Fruit fly (Drosophila melanogaster) whole organism, embryonic: Measurements from ENCODE around the gene sicily.
A peak's percentile ranks its signal among the peaks of the same experiment; 100 is the strongest.

Experiments
- B-H2 ChIP-seq: fragments of 200-800 bp; sonication (Bioruptor generic); optimal IDR thresholded peaks from 2 replicates; lab custom pipeline; 2018; ENCODE audit warnings: missing biosample characterization, mild to moderate bottlenecking, missing genetic modification characterization
- C15 ChIP-seq: fragments of 200-800 bp; sonication (Bioruptor generic); IDR thresholded peaks from 3 replicates; pipeline ENCODE4 v1.3.6; 2022; ENCODE audit warnings: missing biosample characterization, missing genetic modification characterization
- CG10979 ChIP-seq: fragments of 200-800 bp; sonication (Bioruptor generic); optimal IDR thresholded peaks from 2 replicates; lab custom pipeline; 2018; ENCODE audit warnings: missing biosample characterization, mild to moderate bottlenecking, missing genetic modification characterization, moderate library complexity
- CG11504 ChIP-seq: fragments of 200-800 bp; sonication (Bioruptor generic); optimal IDR thresholded peaks from 3 replicates; lab custom pipeline; 2019; ENCODE audit warnings: missing biosample characterization, mild to moderate bottlenecking, missing genetic modification characterization, moderate library complexity
- CG12659 ChIP-seq: fragments of 200-800 bp; sonication (Bioruptor generic); optimal IDR thresholded peaks from 3 replicates; lab custom pipeline; 2017; ENCODE audit warnings: mild to moderate bottlenecking, missing biosample characterization, missing genetic modification reagents, missing genetic modification characterization
- CG12769 ChIP-seq: fragments of 200-800 bp; sonication (Bioruptor generic); optimal IDR thresholded peaks from 2 replicates; lab custom pipeline; 2019; ENCODE audit warnings: missing biosample characterization, mild to moderate bottlenecking, missing genetic modification characterization, moderate library complexity
- CG13123 ChIP-seq: fragments of 200-800 bp; sonication (Bioruptor generic); optimal IDR thresholded peaks from 2 replicates; lab custom pipeline; 2016; ENCODE audit warnings: missing biosample characterization, missing genetic modification characterization
- CG15011 ChIP-seq: fragments of 200-800 bp; sonication (Bioruptor generic); optimal IDR thresholded peaks from 3 replicates; lab custom pipeline; 2018; ENCODE audit warnings: missing biosample characterization, mild to moderate bottlenecking, missing genetic modification characterization
- CG17361 ChIP-seq: fragments of 200-800 bp; sonication (Bioruptor generic); IDR thresholded peaks from 3 replicates; pipeline ENCODE4 v1.3.6; 2022; ENCODE audit warnings: missing biosample characterization, missing genetic modification characterization
- CG17912 ChIP-seq: fragments of 200-800 bp; sonication (Bioruptor generic); optimal IDR thresholded peaks from 2 replicates; lab custom pipeline; 2018; ENCODE audit warnings: missing biosample characterization, mild to moderate bottlenecking, missing genetic modification characterization
- CG2116 ChIP-seq: fragments of 200-800 bp; sonication (Bioruptor generic); optimal IDR thresholded peaks from 3 replicates; lab custom pipeline; 2018; ENCODE audit warnings: missing biosample characterization, mild to moderate bottlenecking, missing genetic modification characterization
- CG2712 ChIP-seq: fragments of 200-800 bp; optimal IDR thresholded peaks from 3 replicates; lab custom pipeline; 2019; ENCODE audit warnings: missing biosample characterization, mild to moderate bottlenecking, missing genetic modification characterization, moderate library complexity
- CG32532 ChIP-seq: fragments of 200-800 bp; sonication (Bioruptor generic); IDR thresholded peaks from 2 replicates; pipeline ENCODE4 v1.3.6; 2022; ENCODE audit warnings: missing biosample characterization, missing genetic modification characterization
- CG3407 ChIP-seq: fragments of 200-800 bp; sonication (Bioruptor generic); optimal IDR thresholded peaks from 2 replicates; lab custom pipeline; 2018; ENCODE audit warnings: missing biosample characterization, mild to moderate bottlenecking, missing genetic modification characterization
- CG4707 ChIP-seq: fragments of 200-800 bp; sonication (Bioruptor generic); optimal IDR thresholded peaks from 2 replicates; lab custom pipeline; 2018; ENCODE audit warnings: missing biosample characterization, mild to moderate bottlenecking, missing genetic modification characterization, moderate library complexity
- CG4820 ChIP-seq: fragments of 200-800 bp; sonication (Bioruptor generic); optimal IDR thresholded peaks from 3 replicates; lab custom pipeline; 2016; ENCODE audit warnings: missing biosample characterization, missing genetic modification characterization
- CG7271 ChIP-seq: fragments of 200-800 bp; sonication (Bioruptor generic); optimal IDR thresholded peaks from 2 replicates; lab custom pipeline; 2018; ENCODE audit warnings: missing biosample characterization, mild to moderate bottlenecking, missing genetic modification characterization, moderate library complexity
- CG9437 ChIP-seq: fragments of 200-800 bp; sonication (Bioruptor generic); optimal IDR thresholded peaks from 2 replicates; lab custom pipeline; 2018; ENCODE audit warnings: missing biosample characterization, mild to moderate bottlenecking, missing genetic modification characterization
- CG9609 ChIP-seq: fragments of 200-800 bp; sonication (Bioruptor generic); optimal IDR thresholded peaks from 3 replicates; lab custom pipeline; 2016; ENCODE audit warnings: missing biosample characterization, missing genetic modification characterization
- CHES-1-like ChIP-seq: fragments of 200-800 bp; sonication (Bioruptor generic); optimal IDR thresholded peaks from 2 replicates; lab custom pipeline; 2016; ENCODE audit warnings: missing biosample characterization, missing genetic modification characterization
- D ChIP-seq, 2 experiments: fragments of 200-800 bp in 1 of 2; fragments of >200 bp in 1 of 2; sonication (Bioruptor generic) in 1 of 2; optimal IDR thresholded peaks; 2 replicates in 1 of 2; 3 replicates in 1 of 2; lab custom pipeline; 2017; ENCODE audit warnings: mild to moderate bottlenecking in 1 of 2, missing biosample characterization in 1 of 2, missing genetic modification characterization in 1 of 2, missing genetic modification reagents in 1 of 2
- Drgx ChIP-seq: fragments of 200-800 bp; sonication (Bioruptor generic); IDR thresholded peaks from 2 replicates; pipeline ENCODE4 v1.3.6; 2022; ENCODE audit warnings: missing biosample characterization, missing genetic modification characterization
- Ets97D ChIP-seq: fragments of 200-800 bp; sonication (Bioruptor generic); optimal IDR thresholded peaks from 3 replicates; lab custom pipeline; 2016; ENCODE audit warnings: missing biosample characterization, missing genetic modification characterization
- HLH3B ChIP-seq: fragments of 200-800 bp; sonication (Bioruptor generic); IDR thresholded peaks from 2 replicates; pipeline ENCODE4 v1.3.6; 2022; ENCODE audit warnings: missing biosample characterization, missing genetic modification characterization
- HLH54F ChIP-seq: fragments of 200-800 bp; sonication (Bioruptor generic); optimal IDR thresholded peaks from 3 replicates; lab custom pipeline; 2016; ENCODE audit warnings: missing biosample characterization, missing genetic modification characterization
- HLHmδ ChIP-seq: fragments of 200-800 bp; sonication (Bioruptor generic); optimal IDR thresholded peaks from 2 replicates; lab custom pipeline; 2018; ENCODE audit warnings: missing biosample characterization, mild to moderate bottlenecking, missing genetic modification characterization, moderate library complexity
- Mes4 ChIP-seq: fragments of 200-800 bp; sonication (Bioruptor generic); optimal IDR thresholded peaks from 2 replicates; lab custom pipeline; 2016; ENCODE audit warnings: missing biosample characterization, missing genetic modification characterization
- NC2α ChIP-seq: fragments of 200-800 bp; sonication (Bioruptor generic); optimal IDR thresholded peaks from 2 replicates; lab custom pipeline; 2016; ENCODE audit warnings: missing biosample characterization, missing genetic modification characterization
- ara ChIP-seq: fragments of 200-800 bp; sonication (Bioruptor generic); IDR thresholded peaks from 2 replicates; pipeline ENCODE4 v1.3.6; 2022; ENCODE audit warnings: missing biosample characterization, missing genetic modification characterization
- bab2 ChIP-seq: fragments of 200-800 bp; sonication (Bioruptor generic); optimal IDR thresholded peaks from 2 replicates; lab custom pipeline; 2016; ENCODE audit warnings: missing biosample characterization, missing genetic modification characterization
- bigmax ChIP-seq: fragments of 200-800 bp; sonication (Bioruptor generic); optimal IDR thresholded peaks from 2 replicates; lab custom pipeline; 2018; ENCODE audit warnings: missing biosample characterization, mild to moderate bottlenecking, missing genetic modification characterization
- br ChIP-seq: fragments of >200 bp; optimal IDR thresholded peaks from 2 replicates; lab custom pipeline; 2017
- caup ChIP-seq: fragments of 200-800 bp; sonication (Bioruptor generic); optimal IDR thresholded peaks from 3 replicates; lab custom pipeline; 2017; ENCODE audit warnings: missing biosample characterization, mild to moderate bottlenecking, missing genetic modification characterization, moderate library complexity; ENCODE audit not compliant: severe bottlenecking
- chn ChIP-seq: fragments of 200-800 bp; sonication (Bioruptor generic); optimal IDR thresholded peaks from 2 replicates; lab custom pipeline; 2016; ENCODE audit warnings: missing biosample characterization, missing genetic modification characterization
- corto ChIP-seq: fragments of 200-800 bp; sonication (Bioruptor generic); optimal IDR thresholded peaks from 2 replicates; lab custom pipeline; 2016; ENCODE audit warnings: missing biosample characterization, mild to moderate bottlenecking, missing genetic modification characterization, moderate library complexity
- da ChIP-seq: fragments of 200-800 bp; sonication (Bioruptor generic); optimal IDR thresholded peaks from 2 replicates; lab custom pipeline; 2016; ENCODE audit warnings: missing biosample characterization, missing genetic modification characterization
- gcm2 ChIP-seq: fragments of 200-800 bp; sonication (Bioruptor generic); optimal IDR thresholded peaks from 2 replicates; lab custom pipeline; 2016; ENCODE audit warnings: missing biosample characterization, missing genetic modification characterization
- gem ChIP-seq: fragments of 200-800 bp; sonication (Bioruptor generic); optimal IDR thresholded peaks from 2 replicates; lab custom pipeline; 2019; ENCODE audit warnings: missing biosample characterization, mild to moderate bottlenecking, missing genetic modification characterization, moderate library complexity
- luna ChIP-seq: fragments of 200-800 bp; sonication (Bioruptor generic); optimal IDR thresholded peaks from 2 replicates; lab custom pipeline; 2016; ENCODE audit warnings: missing biosample characterization, missing genetic modification characterization
- nom ChIP-seq: fragments of 200-800 bp; sonication (Bioruptor generic); optimal IDR thresholded peaks from 2 replicates; lab custom pipeline; 2017; ENCODE audit warnings: missing biosample characterization, missing genetic modification characterization, mild to moderate bottlenecking, moderate library complexity, missing genetic modification reagents
- phol ChIP-seq: fragments of 200-800 bp; sonication (Bioruptor generic); optimal IDR thresholded peaks from 3 replicates; lab custom pipeline; 2018; ENCODE audit warnings: missing biosample characterization, mild to moderate bottlenecking, missing genetic modification characterization, moderate library complexity
- rib ChIP-seq: fragments of 200-800 bp; sonication (Bioruptor generic); IDR thresholded peaks from 2 replicates; pipeline ENCODE4 v1.3.6; 2022; ENCODE audit warnings: missing biosample characterization, missing genetic modification characterization
- row ChIP-seq: fragments of 200-800 bp; sonication (Bioruptor generic); IDR thresholded peaks from 3 replicates; pipeline ENCODE4 v1.3.6; 2022; ENCODE audit warnings: missing biosample characterization, missing genetic modification characterization
- sd ChIP-seq: fragments of 200-800 bp; sonication (Bioruptor generic); optimal IDR thresholded peaks from 3 replicates; lab custom pipeline; 2018; ENCODE audit warnings: missing biosample characterization, mild to moderate bottlenecking, missing genetic modification characterization, moderate library complexity
- sqz ChIP-seq: fragments of 200-800 bp; sonication (Bioruptor generic); optimal IDR thresholded peaks from 3 replicates; lab custom pipeline; 2018; ENCODE audit warnings: missing biosample characterization, mild to moderate bottlenecking, missing genetic modification characterization
- tin ChIP-seq: fragments of 200-800 bp; sonication (Bioruptor generic); optimal IDR thresholded peaks from 3 replicates; lab custom pipeline; 2016; ENCODE audit warnings: missing biosample characterization, missing genetic modification characterization
- twi ChIP-seq: fragments of 200-800 bp; optimal IDR thresholded peaks from 2 replicates; lab custom pipeline; 2019; ENCODE audit warnings: missing biosample characterization, mild to moderate bottlenecking, missing genetic modification characterization, moderate library complexity
- unc-4 ChIP-seq: fragments of 200-800 bp; sonication (Bioruptor generic); IDR thresholded peaks from 2 replicates; pipeline ENCODE4 v1.3.6; 2022; ENCODE audit warnings: missing biosample characterization, missing genetic modification characterization; ENCODE audit not compliant: partially characterized antibody
- usp ChIP-seq: fragments of >200 bp; optimal IDR thresholded peaks from 2 replicates; lab custom pipeline; 2017; ENCODE audit warnings: missing biosample characterization, missing genetic modification characterization
- wek ChIP-seq: fragments of 200-800 bp; sonication (Bioruptor generic); optimal IDR thresholded peaks from 3 replicates; lab custom pipeline; 2018; ENCODE audit warnings: missing biosample characterization, mild to moderate bottlenecking, missing genetic modification characterization, moderate library complexity

The sicily gene

dm6 chrX:11915154-11915593 lies 23.6 kb downstream of the sicily start (continued):
- TF ChIP-seq luna (GFP tag; lab: Kevin White, UChicago) = no peak
- peak; percentile 85 for TF ChIP-seq CG9437 (GFP tag; lab: Kevin White, UChicago)
- TF ChIP-seq caup (GFP tag; lab: Kevin White, UChicago) = peak; percentile 86
- no peak for TF ChIP-seq usp
- peak; percentile 93 for TF ChIP-seq CG11504 (tag; lab: Kevin White, UChicago)
- TF ChIP-seq bigmax (GFP tag; lab: Kevin White, UChicago) = no peak
- TF ChIP-seq CG17912 (GFP tag; lab: Kevin White, UChicago) = peak; percentile 53
- TF ChIP-seq wek (GFP tag; lab: Kevin White, UChicago) = peak; percentile 15
- peak; percentile 83 for TF ChIP-seq twi (tag; lab: Kevin White, UChicago)
- TF ChIP-seq CG7271 = peak; percentile 81
- no peak for TF ChIP-seq da (GFP tag; lab: Kevin White, UChicago)
- peak; percentile 98 for TF ChIP-seq CG17361 (GFP tag; lab: Robert Waterston, UW)
- TF ChIP-seq CG15011 (GFP tag; lab: Kevin White, UChicago) = peak; percentile 77
- TF ChIP-seq gem = peak; percentile 95
- TF ChIP-seq HLHmδ (GFP tag; lab: Kevin White, UChicago) = no peak
- peak; percentile 22 for TF ChIP-seq bab2 (GFP tag; lab: Kevin White, UChicago)
- TF ChIP-seq HLH54F (GFP tag; lab: Kevin White, UChicago) = no peak
- TF ChIP-seq CG2116 (GFP tag; lab: Kevin White, UChicago) = peak; percentile 41
- peak; percentile 84 for TF ChIP-seq sqz (GFP tag; lab: Kevin White, UChicago)
- peak; percentile 79 for TF ChIP-seq CG4820
- TF ChIP-seq CG4707 (GFP tag; lab: Kevin White, UChicago) = peak; percentile 65
- TF ChIP-seq CG13123 (GFP tag; lab: Kevin White, UChicago) = peak; percentile 2
- TF ChIP-seq CG2712 (tag; lab: Kevin White, UChicago) = peak; percentile 97
- peak; percentile 75 for TF ChIP-seq tin
- TF ChIP-seq B-H2 (GFP tag; lab: Kevin White, UChicago) = peak; percentile 65
- TF ChIP-seq gcm2 (GFP tag; lab: Kevin White, UChicago) = no peak
- peak; percentile 95 for TF ChIP-seq CG10979
- TF ChIP-seq C15 = peak; percentile 72; the same call in 1 of the 3 replicates
- TF ChIP-seq CG12769 = peak; percentile 65
- TF ChIP-seq ara (GFP tag; lab: Robert Waterston, UW) = peak; percentile 88
- TF ChIP-seq NC2α (GFP tag; lab: Kevin White, UChicago) = peak; percentile 8
- no peak for TF ChIP-seq corto (GFP tag; lab: Kevin White, UChicago)
- TF ChIP-seq CG3407 = peak; percentile 82
- peak; percentile 99 for TF ChIP-seq sd (tag; lab: Kevin White, UChicago)
- peak; percentile 89 for TF ChIP-seq CG32532
- TF ChIP-seq unc-4 = no peak
- peak; percentile 91 for TF ChIP-seq row (GFP tag; lab: Robert Waterston, UW)
- peak; percentile 91 for TF ChIP-seq CG12659
- TF ChIP-seq Ets97D (GFP tag; lab: Kevin White, UChicago) = no peak
- peak; percentile 61 for TF ChIP-seq rib (GFP tag; lab: Robert Waterston, UW)
- peak; percentile 93 for TF ChIP-seq phol
- peak; percentile 85 for TF ChIP-seq nom (GFP tag; lab: Kevin White, UChicago)
- TF ChIP-seq Mes4 (GFP tag; lab: Kevin White, UChicago) = no peak
- peak; percentile 7 for TF ChIP-seq CHES-1-like (GFP tag; lab: Kevin White, UChicago)
- peak; percentile 85 for TF ChIP-seq Drgx (GFP tag; lab: Robert Waterston, UW)
- no peak for TF ChIP-seq D (optimal IDR thresholded peaks at IDR 0.05; lab: Kevin White, UChicago)
- TF ChIP-seq D (GFP tag; optimal IDR thresholded peaks at IDR 0.05; lab: Kevin White, UChicago) = peak; percentile 88
- TF ChIP-seq CG9609 (GFP tag; lab: Kevin White, UChicago) = no peak
- TF ChIP-seq br (lab: Kevin White, UChicago) = no peak
- peak; percentile 1 for TF ChIP-seq chn (GFP tag; lab: Kevin White, UChicago)
- TF ChIP-seq HLH3B (GFP tag; lab: Robert Waterston, UW) = peak; percentile 82
